Fruit fly (Drosophila melanogaster): ENCODE results near the gene Ptp10D.
A peak's percentile ranks its signal among the peaks of the same experiment; 100 is the strongest.

Ptp10D gene

DNA sequence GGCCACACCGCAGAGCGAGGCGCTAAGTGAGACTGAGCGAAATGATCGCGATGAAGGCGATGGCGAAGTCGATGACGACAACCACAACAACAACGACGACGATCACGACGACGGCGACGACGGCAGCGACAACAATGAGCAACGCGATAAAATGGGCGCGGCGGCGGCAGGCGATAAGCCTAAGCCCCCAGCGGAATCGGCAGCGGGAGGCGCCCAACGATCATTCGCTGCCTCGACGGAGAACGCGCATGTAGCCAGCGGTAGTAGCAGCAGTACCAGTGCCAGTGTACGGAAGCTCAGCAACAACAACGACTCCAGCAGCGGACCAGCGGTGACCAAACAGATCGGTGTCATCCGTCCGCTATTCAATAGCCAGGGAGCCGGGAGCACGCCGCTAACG, 61.7 kb downstream of the Ptp10D start:
- TF ChIP-seq GATAd (GFP tag; optimal IDR thresholded peaks at IDR 0.05) (no peak), brk (GFP tag; optimal IDR thresholded peaks at IDR 0.05) (no peak), Hr78 (GFP tag; optimal IDR thresholded peaks at IDR 0.05) (no peak), lola (GFP tag; optimal IDR thresholded peaks at IDR 0.05) (no peak), CG9705 (GFP tag; optimal IDR thresholded peaks at IDR 0.05) (no peak), CG32264 (GFP tag; optimal IDR thresholded peaks at IDR 0.05) (no peak), dl (GFP tag; optimal IDR thresholded peaks at IDR 0.05; ENCODE audit: insufficient read depth in 1 of 2, partially characterized antibody in 2 of 2) (peak in 1 of 2 experiments; percentile 15), Hnf4 (GFP tag; optimal IDR thresholded peaks at IDR 0.05) (no peak), Abd-B (GFP tag; optimal IDR thresholded peaks at IDR 0.05) (no peak), CrebA (GFP tag; optimal IDR thresholded peaks at IDR 0.05; ENCODE audit: borderline replicate concordance) (no peak), Mio (GFP tag; optimal IDR thresholded peaks at IDR 0.05) (no peak), sage (GFP tag; optimal IDR thresholded peaks at IDR 0.05) (no peak), N (GFP tag; optimal IDR thresholded peaks at IDR 0.05) (no peak), woc (GFP tag; optimal IDR thresholded peaks at IDR 0.05) (no peak), sv (GFP tag; optimal IDR thresholded peaks at IDR 0.05) (no peak), fru (GFP tag; optimal IDR thresholded peaks at IDR 0.05) (peak; percentile 36), rgr (GFP tag; optimal IDR thresholded peaks at IDR 0.05) (peak; percentile 40), h (GFP tag; optimal IDR thresholded peaks at IDR 0.05) (peak; percentile 52), Dif (GFP tag; optimal IDR thresholded peaks at IDR 0.05; ENCODE audit: partially characterized antibody) (peak; percentile 71), HLH106 (tag; optimal IDR thresholded peaks at IDR 0.05) (no peak), Hr83 (GFP tag; optimal IDR thresholded peaks at IDR 0.05; ENCODE audit: poor library complexity, severe bottlenecking) (peak; percentile 24), Rel (GFP tag; optimal IDR thresholded peaks at IDR 0.05) (no peak), Rel (tag; optimal IDR thresholded peaks at IDR 0.05) (peak; percentile 60), br (GFP tag; optimal IDR thresholded peaks at IDR 0.05) (peak; percentile 12), Sp1 (GFP tag; optimal IDR thresholded peaks at IDR 0.05) (peak; percentile 32), pan (optimal IDR thresholded peaks at IDR 0.05) (no peak), Vsx2 (GFP tag; optimal IDR thresholded peaks at IDR 0.05; ENCODE audit: partially characterized antibody) (no peak), usp (GFP tag; optimal IDR thresholded peaks at IDR 0.05) (no peak), psq (GFP tag; optimal IDR thresholded peaks at IDR 0.05) (no peak), Jra (GFP tag; optimal IDR thresholded peaks at IDR 0.05) (no peak), ey (GFP tag; optimal IDR thresholded peaks at IDR 0.05) (no peak), foxo (GFP tag; optimal IDR thresholded peaks at IDR 0.05) (no peak), OdsH (GFP tag; optimal IDR thresholded peaks at IDR 0.05) (no peak), dsf (GFP tag; optimal IDR thresholded peaks at IDR 0.05; ENCODE audit: borderline replicate concordance) (no peak), Myc (optimal IDR thresholded peaks at IDR 0.05) (no peak), jim (GFP tag; optimal IDR thresholded peaks at IDR 0.05) (no peak), Dfd (GFP tag; optimal IDR thresholded peaks at IDR 0.05) (no peak), dmrt93B (GFP tag; optimal IDR thresholded peaks at IDR 0.05) (no peak), tai (GFP tag; optimal IDR thresholded peaks at IDR 0.05) (no peak)

dm6 chrX:11684462-11684861, 62.6 kb downstream of the Ptp10D start:
- TF ChIP-seq Rel (GFP tag; optimal IDR thresholded peaks at IDR 0.05) (peak; percentile 64), Rel (tag; optimal IDR thresholded peaks at IDR 0.05) (peak; percentile 56), OdsH (GFP tag; optimal IDR thresholded peaks at IDR 0.05) (peak; percentile 25), tai (GFP tag; optimal IDR thresholded peaks at IDR 0.05) (no peak), foxo (GFP tag; optimal IDR thresholded peaks at IDR 0.05) (peak in 1 of 2 experiments; percentile 34), Hnf4 (GFP tag; optimal IDR thresholded peaks at IDR 0.05) (peak; percentile 51), psq (GFP tag; optimal IDR thresholded peaks at IDR 0.05) (peak; percentile 75), Myc (optimal IDR thresholded peaks at IDR 0.05) (no peak), CG9705 (GFP tag; optimal IDR thresholded peaks at IDR 0.05) (no peak), Hr78 (GFP tag; optimal IDR thresholded peaks at IDR 0.05) (no peak), Vsx2 (GFP tag; optimal IDR thresholded peaks at IDR 0.05; ENCODE audit: partially characterized antibody) (no peak), sage (GFP tag; optimal IDR thresholded peaks at IDR 0.05) (peak; percentile 8), rgr (GFP tag; optimal IDR thresholded peaks at IDR 0.05) (peak; percentile 61), Dfd (GFP tag; optimal IDR thresholded peaks at IDR 0.05) (no peak), br (GFP tag; optimal IDR thresholded peaks at IDR 0.05) (no peak), dmrt93B (GFP tag; optimal IDR thresholded peaks at IDR 0.05) (peak; percentile 17), woc (GFP tag; optimal IDR thresholded peaks at IDR 0.05) (peak; percentile 70), h (GFP tag; optimal IDR thresholded peaks at IDR 0.05) (peak; percentile 49), fru (GFP tag; optimal IDR thresholded peaks at IDR 0.05) (peak; percentile 40), brk (GFP tag; optimal IDR thresholded peaks at IDR 0.05) (peak; percentile 26), Sp1 (GFP tag; optimal IDR thresholded peaks at IDR 0.05) (peak; percentile 59), Hr83 (GFP tag; optimal IDR thresholded peaks at IDR 0.05; ENCODE audit: poor library complexity, severe bottlenecking) (peak; percentile 73), ey (GFP tag; optimal IDR thresholded peaks at IDR 0.05) (peak; percentile 19), N (GFP tag; optimal IDR thresholded peaks at IDR 0.05) (no peak)
